Worm (Caenorhabditis elegans): Measurements from ENCODE around the gene ras-2.
"Not testable (repeated sequence)": the region's sequence is repeated elsewhere in the genome, so short reads cannot be mapped to it uniquely, and the experiment has no call there.

ras-2 gene

ce11 chrIII:4739975-4740374 is at the start of gene ras-2:
Gene ras-2, minus strand, starts transcription at chrIII:4740075.
- TF ChIP-seq fkh-6 (tag; optimal IDR thresholded peaks at IDR 0.05), result no peak
- no peak for TF ChIP-seq unc-42 (tag; optimal IDR thresholded peaks at IDR 0.05)
- TF ChIP-seq tbx-2 (tag; optimal IDR thresholded peaks at IDR 0.05), result no peak
- no peak for TF ChIP-seq ttx-3 (tag; optimal IDR thresholded peaks at IDR 0.05)
- no peak for TF ChIP-seq ceh-31 (tag; optimal IDR thresholded peaks at IDR 0.05)
- TF ChIP-seq dve-1 (tag; optimal IDR thresholded peaks at IDR 0.05), result no peak
- no peak for TF ChIP-seq K02D7.2 (tag; optimal IDR thresholded peaks at IDR 0.05)
- TF ChIP-seq C38D4.7 (GFP tag; optimal IDR thresholded peaks at IDR 0.05), result no peak
- TF ChIP-seq sdc-2 (tag; optimal IDR thresholded peaks at IDR 0.05), result no peak
- no peak for TF ChIP-seq hlh-15 (tag; optimal IDR thresholded peaks at IDR 0.05)
- no peak for TF ChIP-seq mec-3 (tag; optimal IDR thresholded peaks at IDR 0.05; ENCODE audit: borderline replicate concordance)
- TF ChIP-seq pha-2 (tag; optimal IDR thresholded peaks at IDR 0.05), result no peak
- no peak for TF ChIP-seq ahr-1 (tag; optimal IDR thresholded peaks at IDR 0.05)
- TF ChIP-seq ceh-48 (tag; optimal IDR thresholded peaks at IDR 0.05), result no peak
- no peak for TF ChIP-seq sox-4 (tag; optimal IDR thresholded peaks at IDR 0.05)
- no peak for TF ChIP-seq ceh-18 (tag; optimal IDR thresholded peaks at IDR 0.05)
- no peak for TF ChIP-seq C08G9.2 (tag; optimal IDR thresholded peaks at IDR 0.05)

DNA sequence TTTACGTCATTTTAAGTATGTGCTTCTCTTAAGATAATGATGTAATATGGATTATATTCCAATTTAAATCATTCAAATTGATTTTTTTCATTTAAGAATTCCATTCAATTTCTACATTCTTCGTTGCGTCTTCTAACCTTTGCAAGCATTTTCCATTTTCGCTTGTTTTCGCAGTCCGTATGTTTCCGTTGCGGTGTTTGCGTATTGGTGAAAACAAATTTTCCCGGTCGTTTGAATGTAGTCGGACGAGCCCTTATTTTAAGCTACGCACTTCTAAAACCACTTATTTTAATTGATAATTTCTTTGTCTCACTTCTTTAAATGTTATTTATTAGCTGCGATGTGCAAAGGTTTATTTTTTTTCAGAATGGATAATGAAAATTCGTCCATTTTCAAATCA is 45.8 kb upstream of the ras-2 start, which contains the start of gene mel-28:
mel-28 (plus strand) TSS at position 367 of the 400 bp plus-strand sequence.
- no peak for TF ChIP-seq ceh-2 (tag; optimal IDR thresholded peaks at IDR 0.05)
- no peak for TF ChIP-seq unc-42 (tag; optimal IDR thresholded peaks at IDR 0.05)
- no peak for TF ChIP-seq gmeb-2 (tag; optimal IDR thresholded peaks at IDR 0.05)
- no peak for TF ChIP-seq fax-1 (tag; optimal IDR thresholded peaks at IDR 0.05)
- no peak for TF ChIP-seq ahr-1 (tag; optimal IDR thresholded peaks at IDR 0.05)
- TF ChIP-seq tbx-2 (tag; optimal IDR thresholded peaks at IDR 0.05), result no peak
- TF ChIP-seq ceh-45 (GFP tag; IDR thresholded peaks at IDR 0.05), result no peak
- TF ChIP-seq ztf-16 (tag; optimal IDR thresholded peaks at IDR 0.05), result no peak
- TF ChIP-seq dve-1 (tag; optimal IDR thresholded peaks at IDR 0.05), result no peak
- no peak for TF ChIP-seq mec-3 (tag; optimal IDR thresholded peaks at IDR 0.05; ENCODE audit: borderline replicate concordance)
- TF ChIP-seq sdc-2 (tag; optimal IDR thresholded peaks at IDR 0.05), result no peak
- no peak for TF ChIP-seq unc-86 (tag; optimal IDR thresholded peaks at IDR 0.05)
- TF ChIP-seq ceh-9 (tag; optimal IDR thresholded peaks at IDR 0.05), result no peak
- no peak for TF ChIP-seq lin-11 (tag; optimal IDR thresholded peaks at IDR 0.05)
- TF ChIP-seq nfya-1 (tag; optimal IDR thresholded peaks at IDR 0.05), result no peak
- no peak for TF ChIP-seq ttx-3 (tag; optimal IDR thresholded peaks at IDR 0.05)
- TF ChIP-seq pat-9 (tag; optimal IDR thresholded peaks at IDR 0.05), result no peak
- no peak for TF ChIP-seq pha-2 (tag; optimal IDR thresholded peaks at IDR 0.05)
- no peak for TF ChIP-seq ceh-18 (tag; optimal IDR thresholded peaks at IDR 0.05)
- no peak for TF ChIP-seq C08G9.2 (tag; optimal IDR thresholded peaks at IDR 0.05)

DNA sequence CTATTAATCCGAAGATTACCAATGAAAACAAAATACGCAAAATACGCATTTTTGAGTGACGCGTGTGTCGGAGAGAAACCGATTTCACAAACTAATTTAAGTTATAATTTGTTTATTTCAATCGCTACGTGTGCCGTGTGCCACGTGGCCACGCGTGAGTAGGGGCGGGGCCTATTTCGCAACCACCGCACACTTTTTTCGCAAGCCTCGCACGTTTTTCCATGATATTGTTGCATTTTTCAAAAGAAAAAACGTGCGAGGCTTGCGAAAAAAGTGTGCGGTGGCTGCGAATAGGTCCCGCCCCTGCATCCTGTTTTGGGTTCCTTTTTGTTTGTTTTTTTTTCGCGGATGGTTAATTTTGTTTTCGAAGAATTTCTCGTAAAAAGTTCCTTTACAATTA is 45.3 kb upstream of the ras-2 start, which contains the start of gene enu-3.2:
enu-3.2 (minus strand) TSS at position 105 of the 400 bp plus-strand sequence.
- not testable (repeated sequence) for TF ChIP-seq unc-3 (GFP tag; conservative IDR thresholded peaks at IDR 0.05); unc-3 (tag; optimal IDR thresholded peaks at IDR 0.05); ceh-45 (GFP tag; IDR thresholded peaks at IDR 0.05); gmeb-2 (tag; optimal IDR thresholded peaks at IDR 0.05)

DNA sequence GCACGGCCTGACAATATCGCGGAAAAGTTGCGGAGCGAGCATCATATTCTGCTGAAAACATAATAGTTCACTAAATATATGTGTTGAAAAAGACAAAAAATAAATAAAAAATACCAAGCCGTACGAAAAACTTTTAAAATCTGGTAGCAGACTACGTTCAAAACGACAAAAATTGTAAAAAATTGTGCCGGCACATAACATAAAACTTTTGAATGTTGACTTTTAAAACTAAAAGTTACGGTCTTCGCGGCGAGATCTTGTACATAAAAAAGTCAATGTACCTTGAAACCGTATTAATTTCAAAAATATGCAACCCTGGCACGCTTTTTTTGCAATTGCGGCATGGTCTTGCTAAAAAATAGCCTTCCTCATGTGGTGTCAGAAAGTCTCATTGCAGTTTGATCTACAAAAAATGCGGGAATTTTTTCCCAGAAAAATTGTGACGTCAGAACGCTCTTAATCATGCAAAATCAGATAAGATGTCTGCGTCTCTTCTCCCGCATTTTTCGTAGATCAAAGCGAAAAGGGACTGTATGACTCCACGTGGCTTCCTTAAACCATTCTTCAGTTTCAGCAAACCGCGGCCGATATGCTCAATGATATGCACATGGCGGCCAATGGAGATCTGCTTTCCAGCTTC is 42.2 kb upstream of the ras-2 start, which contains the start of the genes gex-5 and C38D4.10:
gex-5 (minus strand) TSS at position 51 of the 640 bp plus-strand sequence.
C38D4.10 (plus strand) TSS at position 590 of the 640 bp plus-strand sequence.
- not testable (repeated sequence) for TF ChIP-seq fkh-10 (GFP tag; optimal IDR thresholded peaks at IDR 0.05); hlh-8 (tag; optimal IDR thresholded peaks at IDR 0.05); lin-11 (tag; optimal IDR thresholded peaks at IDR 0.05)

- no peak for TF ChIP-seq elt-2 (tag; optimal IDR thresholded peaks at IDR 0.05)
- no peak for TF ChIP-seq ceh-48 (tag; optimal IDR thresholded peaks at IDR 0.05)
- no peak for TF ChIP-seq ets-4 (tag; optimal IDR thresholded peaks at IDR 0.05)
- TF ChIP-seq unc-3 (GFP tag; conservative IDR thresholded peaks at IDR 0.05), result no peak
- no peak for TF ChIP-seq unc-3 (tag; optimal IDR thresholded peaks at IDR 0.05)
- TF ChIP-seq ceh-24 (tag; optimal IDR thresholded peaks at IDR 0.05), result no peak
- no peak for TF ChIP-seq K09A11.1 (tag; optimal IDR thresholded peaks at IDR 0.05; ENCODE audit: insufficient read depth)
- TF ChIP-seq pha-4 (tag; optimal IDR thresholded peaks at IDR 0.05), result no peak
- TF ChIP-seq ztf-16 (tag; optimal IDR thresholded peaks at IDR 0.05), result no peak
- TF ChIP-seq ttx-3 (tag; optimal IDR thresholded peaks at IDR 0.05), result no peak
- TF ChIP-seq syd-9 (tag; optimal IDR thresholded peaks at IDR 0.05), result no peak
- no peak for TF ChIP-seq unc-86 (tag; optimal IDR thresholded peaks at IDR 0.05)
- TF ChIP-seq unc-42 (tag; optimal IDR thresholded peaks at IDR 0.05), result no peak
- no peak for TF ChIP-seq ama-1 (optimal IDR thresholded peaks at IDR 0.05)
- TF ChIP-seq fkh-10 (GFP tag; optimal IDR thresholded peaks at IDR 0.05), result no peak
- no peak for TF ChIP-seq fkh-6 (tag; optimal IDR thresholded peaks at IDR 0.05)
- TF ChIP-seq hlh-15 (tag; optimal IDR thresholded peaks at IDR 0.05), result no peak
- no peak for TF ChIP-seq hlh-13 (GFP tag; optimal IDR thresholded peaks at IDR 0.05)
These were observed 40.0 kb upstream of the ras-2 start, which contains the start of gene B0393.9 for ce11 chrIII:4779855-4780254. Gene B0393.9, minus strand, starts transcription at chrIII:4780157.

All from whole organism, late embryonic.